Worm (Caenorhabditis elegans) whole organism, L4 larva: ENCODE data around the gene tag-275.

Source experiments
- T20F7.1 ChIP-seq: fragments of 200-800 bp; sonication (Bioruptor generic); optimal IDR thresholded peaks from 2 replicates; lab custom pipeline; 2018; ENCODE audit warnings: mild to moderate bottlenecking, missing genetic modification characterization, missing compliant biosample characterization
- ZK337.2 ChIP-seq: fragments of 200-800 bp; sonication (Bioruptor generic); IDR thresholded peaks from 2 replicates; pipeline ENCODE4 v1.3.6; 2022; ENCODE audit warnings: missing genetic modification reagents, missing genetic modification characterization, missing compliant biosample characterization
- aly-2 ChIP-seq: sonication (generic microtip); optimal IDR thresholded peaks from 2 replicates; lab custom pipeline; 2018; ENCODE audit warnings: missing biosample characterization, missing genetic modification characterization
- lin-13 ChIP-seq: fragments of 150-350 bp; optimal IDR thresholded peaks from 2 replicates; lab custom pipeline; 2014; ENCODE audit warnings: missing biosample characterization, missing genetic modification reagents, missing genetic modification characterization
- mdt-29 ChIP-seq: fragments of 200-800 bp; sonication (Bioruptor generic); IDR thresholded peaks from 2 replicates; pipeline ENCODE4 v1.3.6; 2022; ENCODE audit warnings: missing genetic modification reagents, missing genetic modification characterization, missing compliant biosample characterization
- nhr-102 ChIP-seq: sonication (generic microtip); optimal IDR thresholded peaks from 2 replicates; lab custom pipeline; 2016; ENCODE audit warnings: mild to moderate bottlenecking, missing genetic modification characterization, moderate library complexity, missing compliant biosample characterization
- nhr-237 ChIP-seq: sonication (generic microtip); optimal IDR thresholded peaks from 2 replicates; lab custom pipeline; 2017; ENCODE audit warnings: missing biosample characterization, missing genetic modification characterization
- nhr-25 ChIP-seq: sonication (generic microtip); optimal IDR thresholded peaks from 2 replicates; lab custom pipeline; 2017; ENCODE audit warnings: missing genetic modification characterization, mild to moderate bottlenecking, missing compliant biosample characterization, antibody characterized with exemption, moderate library complexity, borderline replicate concordance; ENCODE audit not compliant: insufficient read depth
- unc-130 ChIP-seq: sonication (generic microtip); optimal IDR thresholded peaks from 2 replicates; lab custom pipeline; 2016; ENCODE audit warnings: missing genetic modification reagents, missing genetic modification characterization, missing compliant biosample characterization
- unc-39 ChIP-seq: sonication (generic microtip); optimal IDR thresholded peaks from 2 replicates; lab custom pipeline; 2017; ENCODE audit warnings: missing biosample characterization, missing genetic modification characterization

ce11 chrX:6098420-6098819, 51.9 kb downstream of the tag-275 start:
- TF ChIP-seq T20F7.1 (GFP tag; lab: Kevin White, UChicago) (no peak), lin-13 (GFP tag; lab: Kevin White, UChicago) (no peak), unc-130 (GFP tag; lab: Kevin White, UChicago) (no peak), nhr-237 (no peak), aly-2 (tag; lab: Kevin White, UChicago) (no peak), nhr-102 (no peak), unc-39 (no peak), ZK337.2 (no peak), mdt-29 (GFP tag; lab: Robert Waterston, UW) (no peak), nhr-25 (tag; lab: Kevin White, UChicago) (no peak)
